Worm (Caenorhabditis elegans): ENCODE results near the gene D1044.4.

ce11 chrIII:5554884-5555500 lies 33.2 kb upstream of the D1044.4 start, which contains the start of the genes nmad-1 and hach-1:
- TF ChIP-seq him-1 (tag; optimal IDR thresholded peaks at IDR 0.05) = no peak
- peak; percentile 11 for TF ChIP-seq dao-5 (tag; optimal IDR thresholded peaks at IDR 0.05)
- peak; percentile 95 for TF ChIP-seq W03F9.2 (tag; optimal IDR thresholded peaks at IDR 0.05)
